Worm (Caenorhabditis elegans) whole organism, young adult: ENCODE results near the gene lido-7.
"Not testable (repeated sequence)": the region's sequence is repeated elsewhere in the genome, so short reads cannot be mapped to it uniquely, and the experiment has no call there.

ENCODE experiments used
- F37B4.10 ChIP-seq: fragments of 200-800 bp; sonication (Bioruptor generic); IDR thresholded peaks from 2 replicates; pipeline ENCODE4 v1.3.6; 2022; ENCODE audit warnings: missing genetic modification characterization, missing compliant biosample characterization
- F39B2.1 ChIP-seq: fragments of 200-800 bp; sonication (Bioruptor generic); IDR thresholded peaks from 2 replicates; pipeline ENCODE4 v1.3.6; 2022; ENCODE audit warnings: missing genetic modification reagents, missing genetic modification characterization, missing compliant biosample characterization
- F52B5.7 ChIP-seq: sonication (generic microtip); optimal IDR thresholded peaks from 2 replicates; lab custom pipeline; 2016; ENCODE audit warnings: mild to moderate bottlenecking, missing genetic modification characterization, missing compliant biosample characterization
- F57A8.1 ChIP-seq: fragments of 200-800 bp; sonication (Bioruptor generic); optimal IDR thresholded peaks from 2 replicates; lab custom pipeline; 2018; ENCODE audit warnings: mild to moderate bottlenecking, missing genetic modification characterization, moderate library complexity, missing compliant biosample characterization
- F57C9.4 ChIP-seq: sonication (generic microtip); optimal IDR thresholded peaks from 2 replicates; lab custom pipeline; 2017; ENCODE audit warnings: mild to moderate bottlenecking, missing genetic modification characterization, missing compliant biosample characterization
- K12H6.12 ChIP-seq: fragments of 200-800 bp; sonication (Bioruptor generic); optimal IDR thresholded peaks from 2 replicates; lab custom pipeline; 2018; ENCODE audit warnings: mild to moderate bottlenecking, missing genetic modification characterization, missing compliant biosample characterization
- Y53G8AR.9 ChIP-seq: fragments of 200-800 bp; sonication (Bioruptor generic); conservative IDR thresholded peaks from 2 replicates; pipeline ENCODE4 v1.3.6; 2022; ENCODE audit warnings: missing genetic modification reagents, missing genetic modification characterization, missing compliant biosample characterization
- akir-1 ChIP-seq: fragments of 200-800 bp; sonication (Bioruptor generic); optimal IDR thresholded peaks from 2 replicates; lab custom pipeline; 2018; ENCODE audit warnings: mild to moderate bottlenecking, missing genetic modification characterization, moderate library complexity, missing compliant biosample characterization
- aptf-2 ChIP-seq: fragments of 200-800 bp; sonication (Bioruptor generic); conservative IDR thresholded peaks from 2 replicates; pipeline ENCODE4 v1.3.6; 2022; ENCODE audit warnings: missing genetic modification reagents, missing genetic modification characterization, missing compliant biosample characterization
- atf-7 ChIP-seq: sonication (generic microtip); optimal IDR thresholded peaks from 2 replicates; lab custom pipeline; 2017; ENCODE audit warnings: mild to moderate bottlenecking, missing genetic modification characterization, missing compliant biosample characterization
- attf-5 ChIP-seq: fragments of 200-800 bp; sonication (Bioruptor generic); optimal IDR thresholded peaks from 2 replicates; lab custom pipeline; 2018; ENCODE audit warnings: mild to moderate bottlenecking, missing genetic modification characterization, missing compliant biosample characterization
- bed-2 ChIP-seq: fragments of 200-800 bp; sonication (Bioruptor generic); IDR thresholded peaks from 2 replicates; pipeline ENCODE4 v1.3.6; 2022; ENCODE audit warnings: missing genetic modification reagents, missing genetic modification characterization, missing compliant biosample characterization
- cebp-1 ChIP-seq, 2 experiments: fragments of 200-800 bp in 1 of 2; sonication (Bioruptor generic) in 1 of 2; sonication (generic microtip) in 1 of 2; IDR thresholded peaks in 1 of 2; optimal IDR thresholded peaks in 1 of 2; 2 replicates each; pipeline versions ENCODE4 v1.3.6 to Lab custom; 2017 to 2022; ENCODE audit warnings: missing compliant biosample characterization in 2 of 2, missing genetic modification characterization in 2 of 2, mild to moderate bottlenecking in 1 of 2, missing genetic modification reagents in 1 of 2, moderate library complexity in 1 of 2
- cebp-2 ChIP-seq: fragments of 200-800 bp; sonication (Bioruptor generic); IDR thresholded peaks from 2 replicates; pipeline ENCODE4 v1.3.6; 2022; ENCODE audit warnings: missing genetic modification characterization, missing compliant biosample characterization
- ceh-100 ChIP-seq: fragments of 200-800 bp; sonication (Bioruptor generic); IDR thresholded peaks from 2 replicates; pipeline ENCODE4 v1.3.6; 2022; ENCODE audit warnings: missing genetic modification reagents, missing genetic modification characterization, missing compliant biosample characterization
- ceh-58 ChIP-seq: fragments of 200-800 bp; sonication (Bioruptor generic); IDR thresholded peaks from 2 replicates; pipeline ENCODE4 v1.3.6; 2022; ENCODE audit warnings: missing genetic modification characterization, missing compliant biosample characterization
- ceh-79 ChIP-seq: sonication (generic microtip); optimal IDR thresholded peaks from 2 replicates; lab custom pipeline; 2017; ENCODE audit warnings: mild to moderate bottlenecking, missing genetic modification characterization, missing compliant biosample characterization
- chd-7 ChIP-seq: sonication (generic microtip); optimal IDR thresholded peaks from 2 replicates; lab custom pipeline; 2016; ENCODE audit warnings: mild to moderate bottlenecking, missing genetic modification characterization, moderate library complexity, missing compliant biosample characterization
- dox-1 ChIP-seq: fragments of 200-800 bp; sonication (Bioruptor generic); IDR thresholded peaks from 2 replicates; pipeline ENCODE4 v1.3.6; 2022; ENCODE audit warnings: missing genetic modification reagents, missing genetic modification characterization, missing compliant biosample characterization
- egrh-3 ChIP-seq: fragments of 200-800 bp; sonication (Bioruptor generic); IDR thresholded peaks from 2 replicates; pipeline ENCODE4 v1.3.6; 2022; ENCODE audit warnings: missing genetic modification reagents, missing genetic modification characterization, missing compliant biosample characterization
- lin-26 ChIP-seq: fragments of 200-800 bp; sonication (Bioruptor generic); IDR thresholded peaks from 2 replicates; pipeline ENCODE4 v1.3.6; 2022; ENCODE audit warnings: missing genetic modification reagents, missing genetic modification characterization, missing compliant biosample characterization
- lin-35 ChIP-seq, 3 experiments: fragments of 150-350 bp in 2 of 3; sonication (generic microtip) in 1 of 3; optimal IDR thresholded peaks; 2 replicates each; lab custom pipeline; 2014 to 2018; ENCODE audit warnings: missing biosample characterization in 3 of 3, missing genetic modification characterization in 3 of 3, missing genetic modification reagents in 3 of 3
- lin-54 ChIP-seq: fragments of 200-800 bp; sonication (Bioruptor generic); optimal IDR thresholded peaks from 2 replicates; lab custom pipeline; 2018; ENCODE audit warnings: mild to moderate bottlenecking, missing genetic modification characterization, missing compliant biosample characterization
- madf-6 ChIP-seq: fragments of 200-800 bp; sonication (Bioruptor generic); IDR thresholded peaks from 2 replicates; pipeline ENCODE4 v1.3.6; 2022; ENCODE audit warnings: missing genetic modification reagents, missing genetic modification characterization, missing compliant biosample characterization
- madf-8 ChIP-seq: fragments of 200-800 bp; sonication (Bioruptor generic); conservative IDR thresholded peaks from 2 replicates; pipeline ENCODE4 v1.3.6; 2022; ENCODE audit warnings: missing genetic modification reagents, missing genetic modification characterization, missing compliant biosample characterization
- mcd-1 ChIP-seq: fragments of 200-800 bp; sonication (Bioruptor generic); IDR thresholded peaks from 2 replicates; pipeline ENCODE4 v1.3.6; 2022; ENCODE audit warnings: missing genetic modification reagents, missing genetic modification characterization, missing compliant biosample characterization
- rpc-1 ChIP-seq, 2 experiments: fragments of 150-350 bp in 1 of 2; sonication (generic microtip) in 1 of 2; optimal IDR thresholded peaks; 2 replicates each; lab custom pipeline; 2014 to 2018; ENCODE audit warnings: missing biosample characterization in 1 of 2, missing genetic modification characterization in 1 of 2, missing genetic modification reagents in 1 of 2, missing genotype in 1 of 2
- sea-2 ChIP-seq: fragments of 200-800 bp; sonication (Bioruptor generic); IDR thresholded peaks from 2 replicates; pipeline ENCODE4 v1.3.6; 2022; ENCODE audit warnings: missing genetic modification characterization, missing compliant biosample characterization
- snpc-1.1 ChIP-seq: sonication (generic microtip); optimal IDR thresholded peaks from 2 replicates; lab custom pipeline; 2017; ENCODE audit warnings: missing genetic modification characterization, mild to moderate bottlenecking, missing compliant biosample characterization, antibody characterized with exemption, moderate library complexity, missing genotype, missing genetic modification reagents; ENCODE audit not compliant: insufficient read depth
- snpc-4 ChIP-seq, 5 experiments: fragments of 150-350 bp in 1 of 5; sonication (generic microtip) in 4 of 5; optimal IDR thresholded peaks; 2 replicates each; lab custom pipeline; 2014 to 2018; ENCODE audit warnings: missing genetic modification characterization in 5 of 5, missing biosample characterization in 3 of 5, antibody characterized with exemption in 2 of 5, mild to moderate bottlenecking in 2 of 5, missing compliant biosample characterization in 2 of 5, missing genotype in 2 of 5, moderate library complexity in 2 of 5, missing genetic modification reagents in 1 of 5
- somi-1 ChIP-seq: fragments of 200-800 bp; sonication (Bioruptor generic); optimal IDR thresholded peaks from 2 replicates; lab custom pipeline; 2018; ENCODE audit warnings: mild to moderate bottlenecking, missing genetic modification characterization, missing compliant biosample characterization
- zfh-2 ChIP-seq: fragments of 200-800 bp; sonication (Bioruptor generic); conservative IDR thresholded peaks from 2 replicates; pipeline ENCODE4 v1.3.6; 2022; ENCODE audit warnings: missing genetic modification reagents, missing genetic modification characterization, missing compliant biosample characterization
- ztf-18 ChIP-seq: sonication (generic microtip); optimal IDR thresholded peaks from 2 replicates; lab custom pipeline; 2016; ENCODE audit warnings: missing genotype, mild to moderate bottlenecking, missing genetic modification characterization, missing compliant biosample characterization
- ztf-25 ChIP-seq: fragments of 200-800 bp; sonication (Bioruptor generic); IDR thresholded peaks from 2 replicates; pipeline ENCODE4 v1.3.6; 2022; ENCODE audit warnings: missing genetic modification reagents, missing genetic modification characterization, missing compliant biosample characterization
- ztf-28 ChIP-seq: fragments of 200-800 bp; sonication (Bioruptor generic); IDR thresholded peaks from 2 replicates; pipeline ENCODE4 v1.3.6; 2022; ENCODE audit warnings: missing genetic modification reagents, missing genetic modification characterization, missing compliant biosample characterization

lido-7 gene

DNA sequence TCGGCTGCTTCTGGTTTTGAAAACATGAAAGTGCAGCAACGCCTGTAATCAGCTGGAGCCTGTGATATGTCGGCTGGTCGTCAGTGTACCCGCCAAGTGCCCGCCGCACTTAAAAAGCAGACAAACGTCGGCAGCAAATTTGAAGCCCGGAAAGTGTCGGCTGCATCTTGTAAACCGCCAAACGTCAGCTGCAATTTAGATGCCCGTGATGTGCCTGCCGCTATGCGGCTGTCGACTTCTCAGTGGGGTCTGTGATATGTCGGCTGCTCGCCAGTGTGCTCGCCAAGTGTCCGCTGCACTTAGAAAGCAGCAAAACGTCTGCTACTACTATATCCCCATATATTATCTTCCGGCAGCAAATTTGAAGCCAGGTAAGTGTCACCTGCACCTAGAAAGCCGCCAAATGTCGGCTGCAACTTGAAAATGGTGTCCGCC is 961 bp upstream of the lido-7 start:
- TF ChIP-seq K12H6.12 (tag; lab: Kevin White, UChicago) (peak; percentile 36), F52B5.7 (tag; lab: Kevin White, UChicago) (peak; percentile 57), lin-54 (peak; percentile 5), ztf-25 (GFP tag; lab: Robert Waterston, UW) (no peak), F57C9.4 (tag; lab: Kevin White, UChicago) (no peak), egrh-3 (GFP tag; lab: Robert Waterston, UW) (peak; percentile 39; the same call in 1 of the 2 replicates), akir-1 (no peak), sea-2 (peak; percentile 21; the same call in 1 of the 2 replicates), zfh-2 (GFP tag; lab: Robert Waterston, UW) (peak; percentile 77), chd-7 (tag; lab: Kevin White, UChicago) (peak; percentile 59), madf-8 (GFP tag; lab: Robert Waterston, UW) (no peak), F57A8.1 (GFP tag; lab: Kevin White, UChicago) (peak; percentile 37), attf-5 (no peak), cebp-2 (GFP tag; lab: Robert Waterston, UW) (0 out of 2 replicates have a peak, but pooled peaks have one; percentile 40), F37B4.10 (GFP tag; lab: Robert Waterston, UW) (no peak), somi-1 (peak; percentile 33), lin-26 (peak; percentile 52; the same call in 1 of the 2 replicates), cebp-1 (GFP tag; IDR thresholded peaks at IDR 0.05; lab: Robert Waterston, UW) (no peak), cebp-1 (tag; optimal IDR thresholded peaks at IDR 0.05; lab: Kevin White, UChicago) (peak; percentile 50), bed-2 (GFP tag; lab: Robert Waterston, UW) (peak; percentile 43; the same call in 1 of the 2 replicates), dox-1 (0 out of 2 replicates have a peak, but pooled peaks have one; percentile 41), snpc-4 (GFP tag; optimal IDR thresholded peaks at IDR 0.05; lab: Kevin White, UChicago) (no peak), snpc-4 (tag; optimal IDR thresholded peaks at IDR 0.05; lab: Kevin White, UChicago) (peak; percentile 7 to 82 (median 44)), F39B2.1 (GFP tag; lab: Robert Waterston, UW) (peak; percentile 37; the same call in 1 of the 2 replicates), ztf-28 (0 out of 2 replicates have a peak, but pooled peaks have one; percentile 30), snpc-1.1 (tag; lab: Kevin White, UChicago) (no peak), mcd-1 (peak; percentile 30; the same call in 1 of the 2 replicates)
- TF ChIP-seq, all 124 proteins: peak for 18

DNA sequence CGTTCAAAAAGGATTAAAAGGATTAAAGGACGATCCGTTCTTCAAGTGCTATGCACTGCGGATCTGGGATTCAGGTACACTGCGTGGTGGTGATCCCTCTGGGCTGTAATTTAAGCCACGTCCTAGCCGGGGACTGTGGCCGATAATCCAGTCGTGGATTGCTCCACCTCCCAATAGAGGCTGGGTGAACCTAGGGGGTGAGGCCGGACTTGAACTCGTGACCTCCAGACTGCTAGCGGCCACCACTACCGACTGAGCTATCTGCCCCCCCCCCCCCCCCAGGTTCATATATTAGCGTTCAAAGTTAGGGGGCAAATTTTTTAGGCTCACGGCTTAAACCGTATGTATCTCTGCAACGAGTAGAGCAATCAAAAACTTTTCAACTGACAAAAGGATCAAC is 976 bp downstream of the lido-7 start:
- not testable (repeated sequence) for TF ChIP-seq rpc-1 (optimal IDR thresholded peaks at IDR 0.05; lab: Kevin White, UChicago)
- peak; percentile 40 for TF ChIP-seq rpc-1 (tag; optimal IDR thresholded peaks at IDR 0.05; lab: Kevin White, UChicago)
- TF ChIP-seq ceh-100 (GFP tag; lab: Robert Waterston, UW), result 0 out of 2 replicates have a peak, but pooled peaks have one; percentile 14
- peak; percentile 58; the same call in 1 of the 2 replicates for TF ChIP-seq egrh-3 (GFP tag; lab: Robert Waterston, UW)
- TF ChIP-seq mcd-1, result peak; percentile 16; the same call in 1 of the 2 replicates
- 0 out of 2 replicates have a peak, but pooled peaks have one; percentile 15 for TF ChIP-seq zfh-2 (GFP tag; lab: Robert Waterston, UW)

DNA sequence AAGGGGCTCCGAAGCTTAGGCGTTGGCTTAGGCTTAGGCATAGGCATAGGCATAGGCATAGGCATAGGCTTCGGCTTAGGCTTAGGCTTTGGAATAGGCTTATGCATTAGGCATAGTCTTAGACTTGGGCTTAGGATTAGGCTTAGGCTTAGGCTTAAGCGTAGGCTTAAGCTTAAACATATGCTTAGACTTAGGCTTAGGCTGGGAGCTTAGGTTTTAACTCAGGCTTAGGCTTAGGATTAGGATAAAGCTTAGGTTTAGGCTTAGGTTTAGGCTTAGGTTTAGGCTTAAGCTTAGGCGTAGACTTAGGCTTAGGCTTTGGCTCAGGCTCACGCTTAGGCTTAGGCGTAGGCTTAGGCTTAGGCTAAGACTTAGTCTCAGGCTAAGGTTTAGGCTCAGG is 2.0 kb downstream of the lido-7 start:
- TF ChIP-seq atf-7 (tag; lab: Kevin White, UChicago) (no peak), ztf-18 (tag; lab: Kevin White, UChicago) (no peak), ceh-79 (tag; lab: Kevin White, UChicago) (no peak), aptf-2 (GFP tag; lab: Robert Waterston, UW) (no peak), ceh-58 (no peak), Y53G8AR.9 (0 out of 2 replicates have a peak, but pooled peaks have one; percentile 28), lin-35 (GFP tag; optimal IDR thresholded peaks at IDR 0.05; lab: Kevin White, UChicago) (no peak), madf-6 (GFP tag; lab: Robert Waterston, UW) (no peak)
